Fruit fly (Drosophila melanogaster) whole organism, prepupa: ENCODE data around the gene CG12679.

ENCODE experiments used
- Blimp-1 ChIP-seq: fragments of 200-800 bp; sonication (Bioruptor generic); optimal IDR thresholded peaks from 3 replicates; lab custom pipeline; 2017; ENCODE audit warnings: missing biosample characterization, missing genetic modification characterization, mild to moderate bottlenecking, moderate library complexity, missing genetic modification reagents
- CG10631 ChIP-seq: fragments of 200-800 bp; sonication (Bioruptor generic); optimal IDR thresholded peaks from 2 replicates; lab custom pipeline; 2016; ENCODE audit warnings: missing biosample characterization, missing genetic modification characterization
- CG10669 ChIP-seq: fragments of 200-800 bp; sonication (Bioruptor generic); optimal IDR thresholded peaks from 3 replicates; lab custom pipeline; 2018; ENCODE audit warnings: missing biosample characterization, mild to moderate bottlenecking, missing genetic modification characterization, moderate library complexity
- CG11294 ChIP-seq: fragments of 200-800 bp; sonication (Bioruptor generic); IDR thresholded peaks from 2 replicates; pipeline ENCODE4 v1.3.6; 2022; ENCODE audit warnings: missing biosample characterization, missing genetic modification characterization
- CG11762 ChIP-seq: fragments of 200-800 bp; sonication (Bioruptor generic); optimal IDR thresholded peaks from 3 replicates; lab custom pipeline; 2016; ENCODE audit warnings: missing biosample characterization, missing genetic modification characterization; ENCODE audit not compliant: insufficient read depth
- CG11902 ChIP-seq: fragments of 200-800 bp; sonication (Bioruptor generic); optimal IDR thresholded peaks from 3 replicates; lab custom pipeline; 2016; ENCODE audit warnings: missing biosample characterization, missing genetic modification characterization
- CG15336 ChIP-seq: fragments of 200-800 bp; sonication (Bioruptor generic); IDR thresholded peaks from 2 replicates; pipeline ENCODE4 v1.3.6; 2022; ENCODE audit warnings: missing biosample characterization, missing genetic modification characterization
- CG1621 ChIP-seq: fragments of 200-800 bp; sonication (Bioruptor generic); optimal IDR thresholded peaks from 3 replicates; lab custom pipeline; 2018; ENCODE audit warnings: missing biosample characterization, mild to moderate bottlenecking, missing genetic modification characterization
- CG16779 ChIP-seq: fragments of 200-800 bp; sonication (Bioruptor generic); optimal IDR thresholded peaks from 3 replicates; lab custom pipeline; 2017; ENCODE audit warnings: missing biosample characterization, mild to moderate bottlenecking, missing genetic modification characterization
- CG31627 ChIP-seq: fragments of 200-800 bp; sonication (Bioruptor generic); optimal IDR thresholded peaks from 3 replicates; lab custom pipeline; 2016; ENCODE audit warnings: missing biosample characterization, missing genetic modification characterization
- CG32006 ChIP-seq: fragments of 200-800 bp; sonication (Bioruptor generic); optimal IDR thresholded peaks from 3 replicates; lab custom pipeline; 2017; ENCODE audit warnings: missing biosample characterization, mild to moderate bottlenecking, missing genetic modification characterization
- CG34406 ChIP-seq: fragments of 200-800 bp; sonication (Bioruptor generic); optimal IDR thresholded peaks from 3 replicates; lab custom pipeline; 2016; ENCODE audit warnings: missing biosample characterization, missing genetic modification characterization
- CG3919 ChIP-seq: fragments of 200-800 bp; sonication (Bioruptor generic); optimal IDR thresholded peaks from 3 replicates; lab custom pipeline; 2016; ENCODE audit warnings: missing biosample characterization, missing genetic modification characterization
- CG4318 ChIP-seq: fragments of 200-800 bp; sonication (Bioruptor generic); optimal IDR thresholded peaks from 3 replicates; lab custom pipeline; 2017; ENCODE audit warnings: missing biosample characterization, mild to moderate bottlenecking, missing genetic modification characterization
- CG6163 ChIP-seq: fragments of 200-800 bp; sonication (Bioruptor generic); IDR thresholded peaks from 3 replicates; pipeline ENCODE4 v1.3.6; 2022; ENCODE audit warnings: missing biosample characterization, missing genetic modification characterization
- CG6276 ChIP-seq: fragments of 200-800 bp; sonication (Bioruptor generic); optimal IDR thresholded peaks from 2 replicates; lab custom pipeline; 2017; ENCODE audit warnings: missing biosample characterization, mild to moderate bottlenecking, missing genetic modification characterization
- CG6792 ChIP-seq: fragments of 200-800 bp; sonication (Bioruptor generic); optimal IDR thresholded peaks from 3 replicates; lab custom pipeline; 2016; ENCODE audit warnings: missing biosample characterization, missing genetic modification characterization
- CG6808 ChIP-seq: fragments of 200-800 bp; sonication (Bioruptor generic); optimal IDR thresholded peaks from 3 replicates; lab custom pipeline; 2017; ENCODE audit warnings: missing biosample characterization, missing genetic modification characterization, mild to moderate bottlenecking, moderate library complexity, missing genetic modification reagents
- CG6854 ChIP-seq: fragments of 200-800 bp; sonication (Bioruptor generic); optimal IDR thresholded peaks from 2 replicates; lab custom pipeline; 2017; ENCODE audit warnings: missing biosample characterization, mild to moderate bottlenecking, missing genetic modification characterization
- CG7368 ChIP-seq: fragments of 200-800 bp; sonication (Bioruptor generic); optimal IDR thresholded peaks from 3 replicates; lab custom pipeline; 2016; ENCODE audit warnings: missing biosample characterization, missing genetic modification characterization
- CG8119 ChIP-seq: fragments of 200-800 bp; sonication (Bioruptor generic); IDR thresholded peaks from 3 replicates; pipeline ENCODE4 v1.3.6; 2022; ENCODE audit warnings: missing biosample characterization, missing genetic modification characterization
- CG8632 ChIP-seq: fragments of 200-800 bp; sonication (Bioruptor generic); optimal IDR thresholded peaks from 3 replicates; lab custom pipeline; 2016; ENCODE audit warnings: missing biosample characterization, missing genetic modification characterization
- Eip75B ChIP-seq: fragments of 200-800 bp; sonication (Bioruptor generic); optimal IDR thresholded peaks from 3 replicates; lab custom pipeline; 2016; ENCODE audit warnings: missing biosample characterization, missing genetic modification characterization
- Eip78C ChIP-seq: fragments of 200-800 bp; sonication (Bioruptor generic); peaks from one replicate; lab custom pipeline; 2016; ENCODE audit warnings: missing biosample characterization, missing genetic modification characterization
- Eip93F ChIP-seq: fragments of 200-800 bp; sonication (Bioruptor generic); optimal IDR thresholded peaks from 2 replicates; lab custom pipeline; 2016; ENCODE audit warnings: missing biosample characterization, mild to moderate bottlenecking, missing genetic modification characterization
- Ets21C ChIP-seq: fragments of 200-800 bp; sonication (Bioruptor generic); optimal IDR thresholded peaks from 3 replicates; lab custom pipeline; 2016; ENCODE audit warnings: missing biosample characterization, missing genetic modification characterization
- Gug ChIP-seq: fragments of 200-800 bp; sonication (Bioruptor generic); IDR thresholded peaks from 2 replicates; pipeline ENCODE4 v1.3.6; 2022; ENCODE audit warnings: missing biosample characterization, missing genetic modification characterization
- Hr38 ChIP-seq: sonication (Bioruptor generic); optimal IDR thresholded peaks from 2 replicates; lab custom pipeline; 2016; ENCODE audit warnings: missing biosample characterization, missing genetic modification characterization
- Hr39 ChIP-seq: fragments of 200-800 bp; sonication (Bioruptor generic); optimal IDR thresholded peaks from 2 replicates; lab custom pipeline; 2016; ENCODE audit warnings: missing biosample characterization, missing genetic modification characterization
- Lpt ChIP-seq: fragments of 200-800 bp; sonication (Bioruptor generic); optimal IDR thresholded peaks from 3 replicates; lab custom pipeline; 2016; ENCODE audit warnings: missing biosample characterization, missing genetic modification characterization
- OdsH ChIP-seq: fragments of 200-800 bp; sonication (Bioruptor generic); optimal IDR thresholded peaks from 3 replicates; lab custom pipeline; 2016; ENCODE audit warnings: missing biosample characterization, missing genetic modification characterization
- Sox14 ChIP-seq: fragments of 200-800 bp; sonication (Bioruptor generic); optimal IDR thresholded peaks from 3 replicates; lab custom pipeline; 2016; ENCODE audit warnings: missing biosample characterization, missing genetic modification characterization
- achi ChIP-seq: fragments of 200-800 bp; sonication (Bioruptor generic); optimal IDR thresholded peaks from 3 replicates; lab custom pipeline; 2016; ENCODE audit warnings: missing biosample characterization, missing genetic modification characterization
- acj6 ChIP-seq: fragments of 200-800 bp; sonication (Bioruptor generic); optimal IDR thresholded peaks from 3 replicates; lab custom pipeline; 2016; ENCODE audit warnings: missing biosample characterization, missing genetic modification characterization
- cyc ChIP-seq: fragments of 200-800 bp; sonication (Bioruptor generic); optimal IDR thresholded peaks from 3 replicates; lab custom pipeline; 2016; ENCODE audit warnings: missing biosample characterization, missing genetic modification characterization
- dac ChIP-seq: fragments of 200-800 bp; sonication (Bioruptor generic); optimal IDR thresholded peaks from 2 replicates; lab custom pipeline; 2017; ENCODE audit warnings: missing biosample characterization, mild to moderate bottlenecking, missing genetic modification characterization
- eg ChIP-seq: fragments of 200-800 bp; sonication (Bioruptor generic); IDR thresholded peaks from 3 replicates; pipeline ENCODE4 v1.3.6; 2022; ENCODE audit warnings: missing biosample characterization, missing genetic modification characterization
- fd59A ChIP-seq: fragments of 200-800 bp; sonication (Bioruptor generic); optimal IDR thresholded peaks from 2 replicates; lab custom pipeline; 2017; ENCODE audit warnings: missing biosample characterization, mild to moderate bottlenecking, missing genetic modification characterization, missing genetic modification reagents
- fd85E ChIP-seq: fragments of 200-800 bp; sonication (Bioruptor generic); optimal IDR thresholded peaks from 3 replicates; lab custom pipeline; 2016; ENCODE audit warnings: missing biosample characterization, missing genetic modification characterization
- net ChIP-seq: fragments of 200-800 bp; sonication (Bioruptor generic); optimal IDR thresholded peaks from 3 replicates; lab custom pipeline; 2016; ENCODE audit warnings: missing biosample characterization, missing genetic modification characterization
- pdm3 ChIP-seq: fragments of 200-800 bp; sonication (Bioruptor generic); optimal IDR thresholded peaks from 3 replicates; lab custom pipeline; 2016; ENCODE audit warnings: missing biosample characterization, missing genetic modification characterization
- salr ChIP-seq, 2 experiments: fragments of 200-800 bp; sonication (Bioruptor generic); optimal IDR thresholded peaks; 3 replicates each; lab custom pipeline; 2016 to 2018; ENCODE audit warnings: missing biosample characterization in 2 of 2, missing genetic modification characterization in 2 of 2, mild to moderate bottlenecking in 1 of 2
- spab ChIP-seq: fragments of 200-800 bp; sonication (Bioruptor generic); optimal IDR thresholded peaks from 2 replicates; lab custom pipeline; 2017; ENCODE audit warnings: missing biosample characterization, mild to moderate bottlenecking, missing genetic modification characterization, missing genetic modification reagents
- ss ChIP-seq, 2 experiments: fragments of 200-800 bp; sonication (Bioruptor generic); optimal IDR thresholded peaks; 2 replicates in 1 of 2; 3 replicates in 1 of 2; lab custom pipeline; 2017 to 2018; ENCODE audit warnings: mild to moderate bottlenecking in 2 of 2, missing biosample characterization in 2 of 2, missing genetic modification characterization in 2 of 2, moderate library complexity in 1 of 2
- topi ChIP-seq: fragments of 200-800 bp; sonication (Bioruptor generic); optimal IDR thresholded peaks from 3 replicates; lab custom pipeline; 2016; ENCODE audit warnings: missing biosample characterization, missing genetic modification characterization
- vri ChIP-seq: fragments of 200-800 bp; sonication (Bioruptor generic); optimal IDR thresholded peaks from 3 replicates; lab custom pipeline; 2016; ENCODE audit warnings: missing biosample characterization, mild to moderate bottlenecking, missing genetic modification characterization

CG12679 gene

dm6 chrX:20413481-20413880 is 37.2 kb upstream of the CG12679 start, which contains the start of gene CG15459:
Gene CG15459 (minus strand): TSS chrX:20413581.
- TF ChIP-seq OdsH (GFP tag; lab: Kevin White, UChicago) (no peak), Hr38 (GFP tag; lab: Kevin White, UChicago) (no peak), CG10631 (GFP tag; lab: Kevin White, UChicago) (no peak)

- TF ChIP-seq Eip93F (GFP tag; lab: Kevin White, UChicago) (no peak), CG34406 (no peak), cyc (GFP tag; lab: Kevin White, UChicago) (no peak)
Measured at dm6 chrX:20411635-20412034, 35.3 kb upstream of the CG12679 start.

dm6 chrX:20394066-20394913 is 18.0 kb upstream of the CG12679 start, which contains the start of gene HERC2:
Gene HERC2 (plus strand): TSS chrX:20394395.
- TF ChIP-seq CG1621 (tag; lab: Kevin White, UChicago) (no peak), CG11294 (GFP tag; lab: Robert Waterston, UW) (no peak; the same call in 1 of the 2 replicates), cyc (GFP tag; lab: Kevin White, UChicago) (peak; percentile 71), CG6808 (GFP tag; lab: Kevin White, UChicago) (no peak), acj6 (GFP tag; lab: Kevin White, UChicago) (no peak), pdm3 (GFP tag; lab: Kevin White, UChicago) (peak; percentile 67), eg (GFP tag; lab: Robert Waterston, UW) (peak; percentile 74), CG11762 (no peak), CG34406 (peak; percentile 7), CG8632 (GFP tag; lab: Kevin White, UChicago) (peak; percentile 7), CG16779 (tag; lab: Kevin White, UChicago) (no peak), salr (GFP tag; optimal IDR thresholded peaks at IDR 0.05; lab: Kevin White, UChicago) (no peak), CG6276 (GFP tag; lab: Kevin White, UChicago) (no peak), Ets21C (GFP tag; lab: Kevin White, UChicago) (peak; percentile 59), CG8119 (GFP tag; lab: Robert Waterston, UW) (no peak), vri (GFP tag; lab: Kevin White, UChicago) (no peak), net (no peak), Sox14 (GFP tag; lab: Kevin White, UChicago) (peak; percentile 24), CG11902 (GFP tag; lab: Kevin White, UChicago) (peak; percentile 18), CG10669 (GFP tag; lab: Kevin White, UChicago) (no peak), Lpt (GFP tag; lab: Kevin White, UChicago) (no peak), CG32006 (GFP tag; lab: Kevin White, UChicago) (no peak), topi (GFP tag; lab: Kevin White, UChicago) (peak; percentile 62), CG6163 (GFP tag; lab: Robert Waterston, UW) (peak; percentile 51; the same call in 2 of the 3 replicates), CG6854 (GFP tag; lab: Kevin White, UChicago) (no peak), CG3919 (GFP tag; lab: Kevin White, UChicago) (no peak), fd59A (no peak), dac (GFP tag; lab: Kevin White, UChicago) (no peak), CG6792 (no peak), CG7368 (GFP tag; lab: Kevin White, UChicago) (no peak), CG15336 (GFP tag; lab: Robert Waterston, UW) (peak; percentile 35; the same call in 1 of the 2 replicates), ss (GFP tag; optimal IDR thresholded peaks at IDR 0.05; lab: Kevin White, UChicago) (no peak), Eip78C (peak; percentile 87), Blimp-1 (GFP tag; lab: Kevin White, UChicago) (no peak), Hr39 (GFP tag; lab: Kevin White, UChicago) (peak; percentile 70), Eip75B (GFP tag; lab: Kevin White, UChicago) (peak; percentile 49), fd85E (GFP tag; lab: Kevin White, UChicago) (no peak), achi (no peak), Eip93F (GFP tag; lab: Kevin White, UChicago) (no peak), CG4318 (GFP tag; lab: Kevin White, UChicago) (no peak), CG31627 (GFP tag; lab: Kevin White, UChicago) (peak; percentile 64), spab (GFP tag; lab: Kevin White, UChicago) (no peak), Gug (GFP tag; lab: Robert Waterston, UW) (peak; percentile 37; the same call in 1 of the 2 replicates), OdsH (GFP tag; lab: Kevin White, UChicago) (no peak)
